Fruit fly (Drosophila melanogaster) whole organism: ENCODE data around the gene CG10375.

Experiments used
- CG8478 ChIP-seq: fragments of >200 bp; optimal IDR thresholded peaks from 2 replicates; lab custom pipeline; 2018; ENCODE audit warnings: inconsistent platforms
- Dll ChIP-seq: fragments of >200 bp; optimal IDR thresholded peaks from 2 replicates; lab custom pipeline; 2017
- psq ChIP-seq: fragments of >200 bp; optimal IDR thresholded peaks from 2 replicates; lab custom pipeline; 2017

DNA sequence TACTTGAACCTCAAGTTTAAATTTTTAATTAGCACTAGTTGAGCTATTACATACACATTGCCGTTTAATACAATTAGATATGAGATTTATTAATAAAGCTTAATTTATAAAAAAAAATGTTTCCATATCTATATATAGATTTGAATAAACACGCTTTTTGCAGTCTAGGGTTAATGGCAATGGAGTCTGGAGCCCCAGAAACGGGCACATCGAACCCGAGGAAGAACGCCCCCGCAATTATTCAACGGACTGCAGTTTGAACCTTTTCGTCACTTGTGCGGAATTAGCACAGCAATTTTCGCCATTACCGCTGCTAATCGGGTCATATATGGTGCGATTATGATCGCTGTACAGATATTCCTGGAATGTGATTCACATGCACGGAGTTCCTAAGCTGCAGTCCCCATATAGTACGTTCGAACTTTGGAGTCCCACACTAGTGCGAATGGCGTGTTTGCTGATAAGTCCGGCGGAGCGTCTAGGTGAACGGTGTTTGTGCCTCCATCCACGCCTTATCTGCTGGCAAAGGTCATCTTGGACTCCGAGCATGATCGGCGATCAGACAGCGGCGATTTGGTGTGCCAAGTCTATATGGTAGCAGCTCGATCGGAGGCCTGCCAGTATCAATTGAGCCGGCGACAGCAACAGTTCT is 3.8 kb upstream of the CG10375 start, which contains the start of gene Lsd-1:
- TF ChIP-seq psq (lab: Kevin White, UChicago) = no peak
- TF ChIP-seq CG8478 (lab: Kevin White, UChicago) = no peak
- TF ChIP-seq Dll (lab: Kevin White, UChicago) = no peak
